Worm (Caenorhabditis elegans) whole organism, L1 larva: Measurements from ENCODE around the gene orc-1.
A peak's percentile ranks its signal among the peaks of the same experiment; 100 is the strongest.

Experiments
- C16A3.4 ChIP-seq: fragments of 150-350 bp; optimal IDR thresholded peaks from 2 replicates; lab custom pipeline; 2014; ENCODE audit warnings: missing biosample characterization, missing genetic modification characterization
- C34B4.2 ChIP-seq: sonication (generic microtip); optimal IDR thresholded peaks from 2 replicates; lab custom pipeline; 2017; ENCODE audit warnings: mild to moderate bottlenecking, missing genetic modification characterization, missing compliant biosample characterization
- ama-1 ChIP-seq: fragments of 150-350 bp; optimal IDR thresholded peaks from 2 replicates; lab custom pipeline; 2014
- blmp-1 ChIP-seq: fragments of 150-350 bp; optimal IDR thresholded peaks from 2 replicates; lab custom pipeline; 2014; ENCODE audit warnings: missing biosample characterization, missing genetic modification characterization
- ceh-8 ChIP-seq: fragments of 200-800 bp; sonication (Bioruptor generic); optimal IDR thresholded peaks from 2 replicates; lab custom pipeline; 2018; ENCODE audit warnings: mild to moderate bottlenecking, missing genetic modification characterization, moderate library complexity, missing compliant biosample characterization
- ceh-82 ChIP-seq, 3 experiments: fragments of 150-350 bp in 1 of 3; sonication (generic microtip) in 2 of 3; optimal IDR thresholded peaks; 2 replicates each; lab custom pipeline; 2014 to 2017; ENCODE audit warnings: missing biosample characterization in 3 of 3, missing genetic modification characterization in 3 of 3
- ceh-90 ChIP-seq: sonication (generic microtip); optimal IDR thresholded peaks from 2 replicates; lab custom pipeline; 2016; ENCODE audit warnings: missing genetic modification characterization, missing compliant biosample characterization
- ces-1 ChIP-seq: fragments of 150-350 bp; optimal IDR thresholded peaks from 2 replicates; lab custom pipeline; 2014; ENCODE audit warnings: missing biosample characterization, missing genetic modification reagents, missing genetic modification characterization
- dpl-1 ChIP-seq, 3 experiments: fragments of 150-350 bp in 2 of 3; sonication (generic microtip) in 1 of 3; optimal IDR thresholded peaks; 2 replicates each; lab custom pipeline; 2014 to 2017; ENCODE audit warnings: missing biosample characterization in 3 of 3, missing genetic modification characterization in 3 of 3, missing genetic modification reagents in 3 of 3
- dsc-1 ChIP-seq: sonication (generic microtip); optimal IDR thresholded peaks from 2 replicates; lab custom pipeline; 2016; ENCODE audit warnings: mild to moderate bottlenecking, missing genetic modification characterization, missing compliant biosample characterization
- efl-1 ChIP-seq, 4 experiments: fragments of 150-350 bp; optimal IDR thresholded peaks in 3 of 4; peaks in 1 of 4; 1 replicate in 1 of 4; 2 replicates in 3 of 4; lab custom pipeline; 2014; ENCODE audit warnings: missing biosample characterization in 2 of 4, missing genetic modification characterization in 2 of 4, missing genetic modification reagents in 2 of 4
- elt-2 ChIP-seq: sonication (generic microtip); optimal IDR thresholded peaks from 2 replicates; lab custom pipeline; 2016; ENCODE audit warnings: missing genetic modification characterization, mild to moderate bottlenecking, inconsistent platforms, missing compliant biosample characterization, missing genetic modification reagents
- ets-5 ChIP-seq: fragments of 200-800 bp; sonication (Bioruptor generic); IDR thresholded peaks from 2 replicates; pipeline ENCODE4 v1.3.6; 2022; ENCODE audit warnings: missing genetic modification characterization, missing compliant biosample characterization
- fkh-8 ChIP-seq: sonication (generic microtip); optimal IDR thresholded peaks from 2 replicates; lab custom pipeline; 2016; ENCODE audit warnings: mild to moderate bottlenecking, missing genetic modification characterization, missing compliant biosample characterization
- hlh-4 ChIP-seq: sonication (generic microtip); optimal IDR thresholded peaks from 2 replicates; lab custom pipeline; 2016; ENCODE audit warnings: mild to moderate bottlenecking, missing genetic modification characterization, missing compliant biosample characterization
- jun-1 ChIP-seq: fragments of 150-350 bp; optimal IDR thresholded peaks from 2 replicates; lab custom pipeline; 2014; ENCODE audit warnings: missing biosample characterization, missing genetic modification reagents, missing genetic modification characterization
- lin-14 ChIP-seq: fragments of 200-800 bp; sonication (Bioruptor generic); optimal IDR thresholded peaks from 2 replicates; lab custom pipeline; 2018; ENCODE audit warnings: mild to moderate bottlenecking, missing genetic modification characterization, moderate library complexity, missing compliant biosample characterization
- lin-15B ChIP-seq: fragments of 150-350 bp; sonication (generic microtip); optimal IDR thresholded peaks from 3 replicates; lab custom pipeline; 2014; ENCODE audit warnings: missing biosample characterization, missing genetic modification characterization
- lin-35 ChIP-seq, 2 experiments: fragments of 150-350 bp; optimal IDR thresholded peaks; 2 replicates each; lab custom pipeline; 2014; ENCODE audit warnings: missing biosample characterization in 2 of 2, missing genetic modification characterization in 2 of 2, missing genetic modification reagents in 2 of 2
- lin-39 ChIP-seq: fragments of 150-350 bp; optimal IDR thresholded peaks from 2 replicates; lab custom pipeline; 2014; ENCODE audit warnings: missing biosample characterization, missing genetic modification reagents, missing genetic modification characterization
- lir-3 ChIP-seq: sonication (generic microtip); optimal IDR thresholded peaks from 2 replicates; lab custom pipeline; 2016; ENCODE audit warnings: mild to moderate bottlenecking, missing genetic modification characterization, moderate library complexity, missing compliant biosample characterization; ENCODE audit not compliant: poor library complexity
- lsy-2 ChIP-seq, 2 experiments: fragments of 150-350 bp; optimal IDR thresholded peaks; 2 replicates each; lab custom pipeline; 2014; ENCODE audit warnings: missing biosample characterization in 2 of 2, missing genetic modification characterization in 2 of 2
- mab-9 ChIP-seq: fragments of 200-800 bp; sonication (Bioruptor generic); IDR thresholded peaks from 2 replicates; pipeline ENCODE4 v1.3.6; 2022; ENCODE audit warnings: missing genetic modification reagents, missing genetic modification characterization, missing compliant biosample characterization
- mdl-1 ChIP-seq, 2 experiments: fragments of 150-350 bp; optimal IDR thresholded peaks; 2 replicates each; lab custom pipeline; 2014 to 2017; ENCODE audit warnings: missing biosample characterization in 2 of 2, missing genetic modification characterization in 2 of 2, inconsistent platforms in 1 of 2
- mef-2 ChIP-seq: fragments of 150-350 bp; optimal IDR thresholded peaks from 2 replicates; lab custom pipeline; 2014; ENCODE audit warnings: missing biosample characterization, missing genetic modification characterization
- mep-1 ChIP-seq: fragments of 150-350 bp; optimal IDR thresholded peaks from 2 replicates; lab custom pipeline; 2014; ENCODE audit warnings: missing biosample characterization, missing genetic modification characterization
- nhr-20 ChIP-seq: sonication (generic microtip); optimal IDR thresholded peaks from 2 replicates; lab custom pipeline; 2016; ENCODE audit warnings: mild to moderate bottlenecking, missing genetic modification characterization, missing compliant biosample characterization
- nhr-237 ChIP-seq: fragments of 150-350 bp; optimal IDR thresholded peaks from 2 replicates; lab custom pipeline; 2014; ENCODE audit warnings: missing biosample characterization, missing genetic modification characterization
- nhr-47 ChIP-seq: sonication (generic microtip); optimal IDR thresholded peaks from 2 replicates; lab custom pipeline; 2016; ENCODE audit warnings: mild to moderate bottlenecking, missing genetic modification characterization, moderate library complexity, missing compliant biosample characterization
- nhr-71 ChIP-seq: sonication (generic microtip); optimal IDR thresholded peaks from 2 replicates; lab custom pipeline; 2016; ENCODE audit warnings: mild to moderate bottlenecking, missing genetic modification characterization, moderate library complexity, missing compliant biosample characterization
- nhr-76 ChIP-seq: sonication (generic microtip); optimal IDR thresholded peaks from 2 replicates; lab custom pipeline; 2017; ENCODE audit warnings: missing biosample characterization, missing genetic modification characterization
- nhr-85 ChIP-seq: sonication (generic microtip); peaks from one replicate; lab custom pipeline; 2016; ENCODE audit warnings: missing genetic modification characterization, inconsistent platforms, missing compliant biosample characterization
- nhr-90 ChIP-seq: sonication (generic microtip); optimal IDR thresholded peaks from 2 replicates; lab custom pipeline; 2016; ENCODE audit warnings: mild to moderate bottlenecking, missing genetic modification characterization, missing compliant biosample characterization; ENCODE audit not compliant: poor library complexity
- pag-3 ChIP-seq: sonication (generic microtip); optimal IDR thresholded peaks from 2 replicates; lab custom pipeline; 2017; ENCODE audit warnings: missing genetic modification characterization, mild to moderate bottlenecking, missing compliant biosample characterization, antibody characterized with exemption, borderline replicate concordance; ENCODE audit not compliant: insufficient read depth
- pax-3 ChIP-seq: fragments of 200-800 bp; sonication (Bioruptor generic); optimal IDR thresholded peaks from 2 replicates; lab custom pipeline; 2018; ENCODE audit warnings: mild to moderate bottlenecking, missing genetic modification characterization, moderate library complexity, missing compliant biosample characterization
- rnt-1 ChIP-seq: sonication (generic microtip); optimal IDR thresholded peaks from 2 replicates; lab custom pipeline; 2016; ENCODE audit warnings: mild to moderate bottlenecking, missing genetic modification characterization, moderate library complexity, missing compliant biosample characterization
- skn-1 ChIP-seq: fragments of 150-350 bp; optimal IDR thresholded peaks from 2 replicates; lab custom pipeline; 2014; ENCODE audit warnings: missing biosample characterization, missing genetic modification characterization
- snpc-4 ChIP-seq: fragments of 150-350 bp; optimal IDR thresholded peaks from 2 replicates; lab custom pipeline; 2014; ENCODE audit warnings: missing biosample characterization, missing genetic modification characterization
- snu-23 ChIP-seq: sonication (generic microtip); optimal IDR thresholded peaks from 2 replicates; lab custom pipeline; 2016; ENCODE audit warnings: missing genetic modification characterization, missing compliant biosample characterization
- sup-37 ChIP-seq: fragments of 200-800 bp; sonication (Bioruptor generic); optimal IDR thresholded peaks from 2 replicates; lab custom pipeline; 2018; ENCODE audit warnings: mild to moderate bottlenecking, missing genetic modification characterization, missing compliant biosample characterization
- swsn-7 ChIP-seq: sonication (generic microtip); optimal IDR thresholded peaks from 2 replicates; lab custom pipeline; 2016; ENCODE audit warnings: missing genetic modification characterization, missing compliant biosample characterization
- tbx-2 ChIP-seq: sonication (generic microtip); optimal IDR thresholded peaks from 2 replicates; lab custom pipeline; 2016; ENCODE audit warnings: missing genetic modification characterization, missing compliant biosample characterization
- tlp-1 ChIP-seq: fragments of 150-350 bp; optimal IDR thresholded peaks from 2 replicates; lab custom pipeline; 2014; ENCODE audit warnings: missing biosample characterization, missing genetic modification characterization
- vab-15 ChIP-seq: sonication (generic microtip); optimal IDR thresholded peaks from 2 replicates; lab custom pipeline; 2017; ENCODE audit warnings: missing genotype, mild to moderate bottlenecking, missing genetic modification characterization, missing compliant biosample characterization
- xbp-1 ChIP-seq: sonication (generic microtip); optimal IDR thresholded peaks from 2 replicates; lab custom pipeline; 2016; ENCODE audit warnings: missing genetic modification characterization, missing compliant biosample characterization
- zag-1 ChIP-seq: fragments of 150-350 bp; optimal IDR thresholded peaks from 2 replicates; lab custom pipeline; 2014; ENCODE audit warnings: missing biosample characterization, missing genetic modification characterization

The orc-1 gene

ce11 chrIII:10624564-10624963 is 18.4 kb upstream of the orc-1 start (continued):
- no peak for TF ChIP-seq nhr-76
- TF ChIP-seq C16A3.4 (tag; lab: Kevin White, UChicago) = peak; percentile 45
- TF ChIP-seq nhr-90 (tag; lab: Kevin White, UChicago) = peak; percentile 49
- peak; percentile 31 for TF ChIP-seq swsn-7 (tag; lab: Kevin White, UChicago)
- peak; percentile 79 for TF ChIP-seq nhr-85 (tag; lab: Kevin White, UChicago)
- TF ChIP-seq elt-2 (tag; lab: Kevin White, UChicago) = no peak
- no peak for TF ChIP-seq mab-9 (GFP tag; lab: Robert Waterston, UW)
- TF ChIP-seq snu-23 (GFP tag; lab: Kevin White, UChicago) = peak; percentile 65
- no peak for TF ChIP-seq nhr-237 (tag; lab: Kevin White, UChicago)

ce11 chrIII:10628360-10628759 is 14.6 kb upstream of the orc-1 start:
- TF ChIP-seq mep-1 (tag; lab: Kevin White, UChicago) = peak; percentile 33
- TF ChIP-seq hlh-4 (tag; lab: Kevin White, UChicago) = no peak
- no peak for TF ChIP-seq vab-15 (tag; lab: Kevin White, UChicago)
- TF ChIP-seq lir-3 (tag; lab: Kevin White, UChicago) = peak; percentile 8
- TF ChIP-seq mab-9 (GFP tag; lab: Robert Waterston, UW) = no peak
- TF ChIP-seq swsn-7 (tag; lab: Kevin White, UChicago) = peak; percentile 68
- TF ChIP-seq dpl-1 (GFP tag; optimal IDR thresholded peaks at IDR 0.05; lab: Kevin White, UChicago) = peak in 2 of 3 experiments; percentile 39 to 42
- peak; percentile 26 to 43 for TF ChIP-seq lin-35 (GFP tag; optimal IDR thresholded peaks at IDR 0.05; lab: Kevin White, UChicago)
- TF ChIP-seq efl-1 (optimal IDR thresholded peaks at IDR 0.05; lab: Kevin White, UChicago) = peak; percentile 64 to 75
- TF ChIP-seq efl-1 (GFP tag; optimal IDR thresholded peaks at IDR 0.05 in 1 of 2; lab: Kevin White, UChicago) = peak in 1 of 2 experiments; percentile 30
- peak; percentile 31 for TF ChIP-seq skn-1 (tag; lab: Kevin White, UChicago)
- TF ChIP-seq xbp-1 (tag; lab: Kevin White, UChicago) = peak; percentile 2
- no peak for TF ChIP-seq fkh-8
- peak; percentile 75 for TF ChIP-seq nhr-71 (tag; lab: Kevin White, UChicago)
- TF ChIP-seq nhr-90 (tag; lab: Kevin White, UChicago) = peak; percentile 45
- no peak for TF ChIP-seq mef-2 (tag; lab: Kevin White, UChicago)
- TF ChIP-seq ceh-82 (tag; optimal IDR thresholded peaks at IDR 0.05; lab: Kevin White, UChicago) = peak in 1 of 3 experiments; percentile 18
- TF ChIP-seq rnt-1 = peak; percentile 74
- TF ChIP-seq tbx-2 (tag; lab: Kevin White, UChicago) = peak; percentile 47
- TF ChIP-seq nhr-47 = peak; percentile 64
- peak; percentile 37 for TF ChIP-seq snpc-4 (tag; lab: Kevin White, UChicago)
- TF ChIP-seq jun-1 (tag; lab: Kevin White, UChicago) = peak; percentile 0
- peak; percentile 45 to 59 for TF ChIP-seq lsy-2 (tag; optimal IDR thresholded peaks at IDR 0.05; lab: Kevin White, UChicago)
- peak; percentile 75 for TF ChIP-seq lin-14 (GFP tag; lab: Kevin White, UChicago)
- peak; percentile 59 for TF ChIP-seq snu-23 (GFP tag; lab: Kevin White, UChicago)
- peak in 1 of 2 experiments; percentile 58 for TF ChIP-seq mdl-1 (tag; optimal IDR thresholded peaks at IDR 0.05; lab: Kevin White, UChicago)
- TF ChIP-seq C34B4.2 = no peak
- TF ChIP-seq nhr-20 = peak; percentile 61
- TF ChIP-seq dsc-1 (tag; lab: Kevin White, UChicago) = peak; percentile 38

ce11 chrIII:10629043-10629442 is 13.9 kb upstream of the orc-1 start, which contains the start of gene swt-4:
swt-4 (minus strand) TSS chrIII:10629143.
- TF ChIP-seq ets-5 (no peak), lin-15B (tag; lab: Kevin White, UChicago) (no peak), nhr-90 (tag; lab: Kevin White, UChicago) (no peak), ama-1 (lab: Kevin White, UChicago) (no peak), nhr-71 (tag; lab: Kevin White, UChicago) (no peak), tbx-2 (tag; lab: Kevin White, UChicago) (no peak), zag-1 (tag; lab: Kevin White, UChicago) (no peak), lin-35 (GFP tag; optimal IDR thresholded peaks at IDR 0.05; lab: Kevin White, UChicago) (no peak), snpc-4 (tag; lab: Kevin White, UChicago) (no peak), pax-3 (tag; lab: Kevin White, UChicago) (no peak), tlp-1 (tag; lab: Kevin White, UChicago) (no peak), ceh-82 (tag; optimal IDR thresholded peaks at IDR 0.05; lab: Kevin White, UChicago) (no peak), ces-1 (no peak), ceh-8 (GFP tag; lab: Kevin White, UChicago) (no peak), blmp-1 (tag; lab: Kevin White, UChicago) (no peak), lin-39 (tag; lab: Kevin White, UChicago) (no peak), sup-37 (GFP tag; lab: Kevin White, UChicago) (no peak), pag-3 (tag; lab: Kevin White, UChicago) (no peak), ceh-90 (tag; lab: Kevin White, UChicago) (no peak)
